Fruit fly (Drosophila melanogaster) whole organism, embryonic: ENCODE data around the gene FASN2.

Source experiments
- CG10209 ChIP-seq: fragments of 200-800 bp; sonication (Bioruptor generic); optimal IDR thresholded peaks from 3 replicates; lab custom pipeline; 2017; ENCODE audit warnings: missing biosample characterization, mild to moderate bottlenecking, missing genetic modification characterization, missing genetic modification reagents
- CG10431 ChIP-seq: fragments of 200-800 bp; sonication (Bioruptor generic); optimal IDR thresholded peaks from 3 replicates; lab custom pipeline; 2018; ENCODE audit warnings: missing biosample characterization, mild to moderate bottlenecking, missing genetic modification characterization
- CG10565 ChIP-seq: fragments of 200-800 bp; sonication (Bioruptor generic); optimal IDR thresholded peaks from 3 replicates; lab custom pipeline; 2016; ENCODE audit warnings: missing biosample characterization, mild to moderate bottlenecking, missing genetic modification characterization
- CG11504 ChIP-seq: fragments of 200-800 bp; sonication (Bioruptor generic); optimal IDR thresholded peaks from 3 replicates; lab custom pipeline; 2019; ENCODE audit warnings: missing biosample characterization, mild to moderate bottlenecking, missing genetic modification characterization, moderate library complexity
- CG12219 ChIP-seq: fragments of 200-800 bp; sonication (Bioruptor generic); optimal IDR thresholded peaks from 3 replicates; lab custom pipeline; 2018; ENCODE audit warnings: missing biosample characterization, mild to moderate bottlenecking, missing genetic modification characterization
- CG12769 ChIP-seq: fragments of 200-800 bp; sonication (Bioruptor generic); optimal IDR thresholded peaks from 2 replicates; lab custom pipeline; 2019; ENCODE audit warnings: missing biosample characterization, mild to moderate bottlenecking, missing genetic modification characterization, moderate library complexity
- CG13775 ChIP-seq: fragments of 200-800 bp; sonication (Bioruptor generic); optimal IDR thresholded peaks from 3 replicates; lab custom pipeline; 2017; ENCODE audit warnings: missing biosample characterization, mild to moderate bottlenecking, missing genetic modification characterization
- CG14710 ChIP-seq: fragments of 200-800 bp; sonication (Bioruptor generic); optimal IDR thresholded peaks from 3 replicates; lab custom pipeline; 2019; ENCODE audit warnings: missing biosample characterization, mild to moderate bottlenecking, missing genetic modification characterization, moderate library complexity
- CG15011 ChIP-seq: fragments of 200-800 bp; sonication (Bioruptor generic); optimal IDR thresholded peaks from 3 replicates; lab custom pipeline; 2018; ENCODE audit warnings: missing biosample characterization, mild to moderate bottlenecking, missing genetic modification characterization
- CG16813 ChIP-seq: fragments of 200-800 bp; sonication (Bioruptor generic); IDR thresholded peaks from 3 replicates; pipeline ENCODE4 v1.3.6; 2022; ENCODE audit warnings: missing biosample characterization, missing genetic modification characterization; ENCODE audit not compliant: partially characterized antibody
- CG17385 ChIP-seq: fragments of 200-800 bp; sonication (Bioruptor generic); optimal IDR thresholded peaks from 3 replicates; lab custom pipeline; 2018; ENCODE audit warnings: missing biosample characterization, mild to moderate bottlenecking, missing genetic modification characterization
- CG3065 ChIP-seq: fragments of 200-800 bp; sonication (Bioruptor generic); optimal IDR thresholded peaks from 2 replicates; lab custom pipeline; 2016; ENCODE audit warnings: missing biosample characterization, missing genetic modification characterization
- CG3281 ChIP-seq: fragments of 200-800 bp; sonication (Bioruptor generic); optimal IDR thresholded peaks from 3 replicates; lab custom pipeline; 2017; ENCODE audit warnings: missing biosample characterization, mild to moderate bottlenecking, missing genetic modification characterization
- CG33213 ChIP-seq: fragments of 200-800 bp; sonication (Bioruptor generic); optimal IDR thresholded peaks from 3 replicates; lab custom pipeline; 2016; ENCODE audit warnings: missing biosample characterization, missing genetic modification characterization
- CG3407 ChIP-seq: fragments of 200-800 bp; sonication (Bioruptor generic); optimal IDR thresholded peaks from 2 replicates; lab custom pipeline; 2018; ENCODE audit warnings: missing biosample characterization, mild to moderate bottlenecking, missing genetic modification characterization
- CG34376 ChIP-seq: fragments of 200-800 bp; sonication (Bioruptor generic); optimal IDR thresholded peaks from 2 replicates; lab custom pipeline; 2018; ENCODE audit warnings: missing biosample characterization, mild to moderate bottlenecking, missing genetic modification characterization
- CG4424 ChIP-seq: fragments of 200-800 bp; sonication (Bioruptor generic); optimal IDR thresholded peaks from 3 replicates; lab custom pipeline; 2016; ENCODE audit warnings: missing biosample characterization, missing genetic modification characterization
- CG4854 ChIP-seq: fragments of 200-800 bp; sonication (Bioruptor generic); optimal IDR thresholded peaks from 2 replicates; lab custom pipeline; 2016; ENCODE audit warnings: missing biosample characterization, missing genetic modification characterization, inconsistent platforms
- CG6689 ChIP-seq: fragments of 200-800 bp; sonication (Bioruptor generic); IDR thresholded peaks from 2 replicates; pipeline ENCODE4 v1.3.6; 2022; ENCODE audit warnings: missing biosample characterization, missing genetic modification characterization
- CG7928 ChIP-seq: fragments of 200-800 bp; sonication (Bioruptor generic); optimal IDR thresholded peaks from 2 replicates; lab custom pipeline; 2017; ENCODE audit warnings: missing biosample characterization, mild to moderate bottlenecking, missing genetic modification characterization
- CG9817 ChIP-seq: fragments of 200-800 bp; sonication (Bioruptor generic); optimal IDR thresholded peaks from 2 replicates; lab custom pipeline; 2018; ENCODE audit warnings: missing biosample characterization, mild to moderate bottlenecking, missing genetic modification characterization, moderate library complexity
- Chrac-16 ChIP-seq: fragments of 200-800 bp; sonication (Bioruptor generic); optimal IDR thresholded peaks from 3 replicates; lab custom pipeline; 2016; ENCODE audit warnings: missing biosample characterization, missing genetic modification characterization
- Eip74EF ChIP-seq, 2 experiments: fragments of 200-800 bp in 1 of 2; fragments of >200 bp in 1 of 2; sonication (Bioruptor generic) in 1 of 2; optimal IDR thresholded peaks; 2 replicates each; lab custom pipeline; 2017 to 2019; ENCODE audit warnings: missing biosample characterization in 2 of 2, missing genetic modification characterization in 2 of 2, mild to moderate bottlenecking in 1 of 2, moderate library complexity in 1 of 2
- Fer3 ChIP-seq: fragments of 200-800 bp; sonication (Bioruptor generic); optimal IDR thresholded peaks from 2 replicates; lab custom pipeline; 2018; ENCODE audit warnings: missing biosample characterization, mild to moderate bottlenecking, missing genetic modification characterization, moderate library complexity
- GATAe ChIP-seq: fragments of 200-800 bp; sonication (Bioruptor generic); conservative IDR thresholded peaks from 2 replicates; pipeline ENCODE4 v1.3.6; 2022; ENCODE audit warnings: missing biosample characterization, missing genetic modification characterization
- HHEX ChIP-seq: fragments of 200-800 bp; sonication (Bioruptor generic); optimal IDR thresholded peaks from 3 replicates; lab custom pipeline; 2017; ENCODE audit warnings: missing biosample characterization, mild to moderate bottlenecking, missing genetic modification characterization, missing genetic modification reagents
- Hsf ChIP-seq: fragments of 200-800 bp; sonication (Bioruptor generic); optimal IDR thresholded peaks from 3 replicates; lab custom pipeline; 2016; ENCODE audit warnings: missing biosample characterization, missing genetic modification characterization
- Lpt ChIP-seq: fragments of >200 bp; optimal IDR thresholded peaks from 2 replicates; lab custom pipeline; 2018; ENCODE audit warnings: missing biosample characterization, missing genetic modification characterization
- Poxn ChIP-seq: fragments of 200-800 bp; sonication (Bioruptor generic); IDR thresholded peaks from 2 replicates; pipeline ENCODE4 v1.3.6; 2022; ENCODE audit warnings: missing biosample characterization, missing genetic modification characterization
- Sox102F ChIP-seq: fragments of 200-800 bp; sonication (Bioruptor generic); optimal IDR thresholded peaks from 2 replicates; lab custom pipeline; 2018; ENCODE audit warnings: missing biosample characterization, mild to moderate bottlenecking, missing genetic modification characterization, moderate library complexity
- Usf ChIP-seq: fragments of 200-800 bp; sonication (Bioruptor generic); optimal IDR thresholded peaks from 2 replicates; lab custom pipeline; 2017; ENCODE audit warnings: missing genotype, missing biosample characterization, missing genetic modification characterization
- abd-A ChIP-seq: fragments of 200-800 bp; sonication (Bioruptor generic); optimal IDR thresholded peaks from 3 replicates; lab custom pipeline; 2019; ENCODE audit warnings: missing biosample characterization, mild to moderate bottlenecking, missing genetic modification characterization, moderate library complexity
- amos ChIP-seq: fragments of 200-800 bp; sonication (Bioruptor generic); IDR thresholded peaks from 2 replicates; pipeline ENCODE4 v1.3.6; 2022; ENCODE audit warnings: missing biosample characterization, missing genetic modification characterization; ENCODE audit not compliant: partially characterized antibody
- bigmax ChIP-seq: fragments of 200-800 bp; sonication (Bioruptor generic); optimal IDR thresholded peaks from 2 replicates; lab custom pipeline; 2018; ENCODE audit warnings: missing biosample characterization, mild to moderate bottlenecking, missing genetic modification characterization
- cato ChIP-seq: fragments of 200-800 bp; sonication (Bioruptor generic); optimal IDR thresholded peaks from 2 replicates; lab custom pipeline; 2016; ENCODE audit warnings: missing biosample characterization, missing genetic modification characterization, borderline replicate concordance
- grn ChIP-seq: fragments of 200-800 bp; sonication (Bioruptor generic); optimal IDR thresholded peaks from 3 replicates; lab custom pipeline; 2017; ENCODE audit warnings: missing biosample characterization, missing genetic modification characterization
- jumu ChIP-seq: fragments of 200-800 bp; sonication (Bioruptor generic); optimal IDR thresholded peaks from 3 replicates; lab custom pipeline; 2016; ENCODE audit warnings: missing biosample characterization, missing genetic modification characterization
- nau ChIP-seq: fragments of 200-800 bp; sonication (Bioruptor generic); optimal IDR thresholded peaks from 3 replicates; lab custom pipeline; 2017; ENCODE audit warnings: missing biosample characterization, mild to moderate bottlenecking, missing genetic modification characterization, missing genetic modification reagents
- nerfin-1 ChIP-seq: fragments of 200-800 bp; sonication (Bioruptor generic); optimal IDR thresholded peaks from 3 replicates; lab custom pipeline; 2019; ENCODE audit warnings: missing biosample characterization, mild to moderate bottlenecking, missing genetic modification characterization, moderate library complexity
- pum ChIP-seq: fragments of 200-800 bp; sonication (Bioruptor generic); optimal IDR thresholded peaks from 2 replicates; lab custom pipeline; 2016; ENCODE audit warnings: missing biosample characterization, missing genetic modification characterization
- rib ChIP-seq: fragments of 200-800 bp; sonication (Bioruptor generic); IDR thresholded peaks from 2 replicates; pipeline ENCODE4 v1.3.6; 2022; ENCODE audit warnings: missing biosample characterization, missing genetic modification characterization
- run ChIP-seq: fragments of 200-800 bp; sonication (Bioruptor generic); optimal IDR thresholded peaks from 3 replicates; lab custom pipeline; 2018; ENCODE audit warnings: missing biosample characterization, mild to moderate bottlenecking, missing genetic modification characterization
- sisA ChIP-seq: fragments of 200-800 bp; sonication (Bioruptor generic); IDR thresholded peaks from 2 replicates; pipeline ENCODE4 v1.3.6; 2022; ENCODE audit warnings: missing biosample characterization, missing genetic modification characterization
- sna ChIP-seq: fragments of 200-800 bp; sonication (Bioruptor generic); IDR thresholded peaks from 2 replicates; pipeline ENCODE4 v1.3.6; 2022; ENCODE audit warnings: missing biosample characterization, missing genetic modification characterization; ENCODE audit not compliant: partially characterized antibody
- tll ChIP-seq, 2 experiments: fragments of 200-800 bp in 1 of 2; fragments of >200 bp in 1 of 2; sonication (Bioruptor generic) in 1 of 2; optimal IDR thresholded peaks; 2 replicates each; lab custom pipeline; 2017 to 2019; ENCODE audit warnings: missing biosample characterization in 2 of 2, missing genetic modification characterization in 2 of 2, mild to moderate bottlenecking in 1 of 2, moderate library complexity in 1 of 2
- unpg ChIP-seq: fragments of 200-800 bp; sonication (Bioruptor generic); optimal IDR thresholded peaks from 3 replicates; lab custom pipeline; 2018; ENCODE audit warnings: missing biosample characterization, mild to moderate bottlenecking, missing genetic modification characterization, moderate library complexity
- wor ChIP-seq: fragments of 200-800 bp; sonication (Bioruptor generic); IDR thresholded peaks from 2 replicates; pipeline ENCODE4 v1.3.6; 2022; ENCODE audit warnings: missing biosample characterization, missing genetic modification characterization
- zen ChIP-seq: fragments of 200-800 bp; sonication (Bioruptor generic); optimal IDR thresholded peaks from 3 replicates; lab custom pipeline; 2018; ENCODE audit warnings: missing biosample characterization, mild to moderate bottlenecking, missing genetic modification characterization, moderate library complexity

The FASN2 gene

dm6 chr2L:3086290-3086876, 42.6 kb downstream of the FASN2 start:
- peak; percentile 56 for TF ChIP-seq CG15011 (GFP tag; lab: Kevin White, UChicago)
- peak; percentile 68 for TF ChIP-seq CG17385 (GFP tag; lab: Kevin White, UChicago)
- TF ChIP-seq CG34376: peak; percentile 5
- peak; percentile 13 for TF ChIP-seq zen (tag; lab: Kevin White, UChicago)
- TF ChIP-seq CG7928 (GFP tag; lab: Kevin White, UChicago): no peak
- peak; percentile 11 for TF ChIP-seq CG33213
- peak; percentile 19 for TF ChIP-seq nau (GFP tag; lab: Kevin White, UChicago)
- peak; percentile 68 for TF ChIP-seq CG12769 (tag; lab: Kevin White, UChicago)
- peak; percentile 39 for TF ChIP-seq CG12219 (GFP tag; lab: Kevin White, UChicago)
- no peak for TF ChIP-seq bigmax
- peak; percentile 50 for TF ChIP-seq Hsf (GFP tag; lab: Kevin White, UChicago)
- TF ChIP-seq abd-A (tag; lab: Kevin White, UChicago): no peak
- no peak for TF ChIP-seq amos (GFP tag; lab: Robert Waterston, UW)
- peak; percentile 51 for TF ChIP-seq sisA (GFP tag; lab: Robert Waterston, UW)
- peak; percentile 56 for TF ChIP-seq CG4424 (GFP tag; lab: Kevin White, UChicago)
- TF ChIP-seq Lpt (GFP tag; lab: Kevin White, UChicago): no peak
- no peak for TF ChIP-seq sna (GFP tag; lab: Robert Waterston, UW)
- no peak for TF ChIP-seq Usf (GFP tag; lab: Kevin White, UChicago)
- no peak for TF ChIP-seq jumu
- peak; percentile 0 for TF ChIP-seq CG3065 (GFP tag; lab: Kevin White, UChicago)
- peak; percentile 66 for TF ChIP-seq CG10209 (GFP tag; lab: Kevin White, UChicago)
- peak; percentile 68 for TF ChIP-seq rib
- TF ChIP-seq HHEX (GFP tag; lab: Kevin White, UChicago): peak; percentile 66
- no peak for TF ChIP-seq CG10565 (GFP tag; lab: Kevin White, UChicago)
- TF ChIP-seq run (tag; lab: Kevin White, UChicago): peak; percentile 34
- peak; percentile 74 for TF ChIP-seq CG3281 (GFP tag; lab: Kevin White, UChicago)
- TF ChIP-seq CG3407 (GFP tag; lab: Kevin White, UChicago): peak; percentile 41
- peak; percentile 16 for TF ChIP-seq CG14710
- TF ChIP-seq tll (GFP tag; optimal IDR thresholded peaks at IDR 0.05; lab: Kevin White, UChicago): no peak
- TF ChIP-seq GATAe (GFP tag; lab: Robert Waterston, UW): peak; percentile 35; the same call in 1 of the 2 replicates
- TF ChIP-seq nerfin-1 (tag; lab: Kevin White, UChicago): peak; percentile 19
- TF ChIP-seq Poxn (GFP tag; lab: Robert Waterston, UW): peak; percentile 23; the same call in 1 of the 2 replicates
- peak; percentile 83 for TF ChIP-seq CG11504
- peak; percentile 39 for TF ChIP-seq Chrac-16 (GFP tag; lab: Kevin White, UChicago)
- peak; percentile 16 for TF ChIP-seq pum (GFP tag; lab: Kevin White, UChicago)
- TF ChIP-seq CG6689 (GFP tag; lab: Robert Waterston, UW): peak; percentile 59; the same call in 1 of the 2 replicates
- peak; percentile 74 for TF ChIP-seq CG9817 (tag; lab: Kevin White, UChicago)
- peak; percentile 51 for TF ChIP-seq CG13775 (GFP tag; lab: Kevin White, UChicago)
- no peak for TF ChIP-seq CG10431
- TF ChIP-seq Fer3: peak; percentile 84
- peak in 1 of 2 experiments; percentile 60 for TF ChIP-seq Eip74EF (GFP tag; optimal IDR thresholded peaks at IDR 0.05; lab: Kevin White, UChicago)
- peak; percentile 44 for TF ChIP-seq CG4854 (GFP tag; lab: Kevin White, UChicago)
- TF ChIP-seq Sox102F: peak; percentile 83
- TF ChIP-seq grn (GFP tag; lab: Kevin White, UChicago): no peak
- no peak for TF ChIP-seq wor (GFP tag; lab: Robert Waterston, UW)
- TF ChIP-seq CG16813 (GFP tag; lab: Robert Waterston, UW): no peak
- TF ChIP-seq unpg (GFP tag; lab: Kevin White, UChicago): peak; percentile 83
- TF ChIP-seq cato (GFP tag; lab: Kevin White, UChicago): no peak
